Fruit fly (Drosophila melanogaster) whole organism, adult: ENCODE data around the gene Cyp9f2.

Experiments used
- CG5204 ChIP-seq: fragments of 200-800 bp; sonication (Bioruptor generic); optimal IDR thresholded peaks from 2 replicates; lab custom pipeline; 2016; ENCODE audit warnings: missing biosample characterization, missing genetic modification characterization
- CG7045 ChIP-seq: fragments of 200-800 bp; sonication (Bioruptor generic); optimal IDR thresholded peaks from 2 replicates; lab custom pipeline; 2017; ENCODE audit warnings: missing biosample characterization, mild to moderate bottlenecking, missing genetic modification characterization
- CG7101 ChIP-seq: fragments of 200-800 bp; sonication (Bioruptor generic); optimal IDR thresholded peaks from 2 replicates; lab custom pipeline; 2018; ENCODE audit warnings: missing biosample characterization, mild to moderate bottlenecking, missing genetic modification characterization, moderate library complexity
- Clk ChIP-seq: fragments of 200-800 bp; sonication (Bioruptor generic); optimal IDR thresholded peaks from 2 replicates; lab custom pipeline; 2017; ENCODE audit warnings: missing biosample characterization, missing genetic modification characterization
- Crg-1 ChIP-seq: fragments of 200-800 bp; sonication (Bioruptor generic); optimal IDR thresholded peaks from 2 replicates; lab custom pipeline; 2016; ENCODE audit warnings: missing biosample characterization, missing genetic modification characterization
- Hr96 ChIP-seq: fragments of 200-800 bp; sonication (Bioruptor generic); optimal IDR thresholded peaks from 2 replicates; lab custom pipeline; 2016; ENCODE audit warnings: missing biosample characterization, missing genetic modification characterization
- Mnt ChIP-seq: fragments of 200-800 bp; sonication (Bioruptor generic); optimal IDR thresholded peaks from 2 replicates; lab custom pipeline; 2016; ENCODE audit warnings: missing biosample characterization, mild to moderate bottlenecking, missing genetic modification characterization
- bab1 ChIP-seq: fragments of 200-800 bp; sonication (Bioruptor generic); optimal IDR thresholded peaks from 3 replicates; lab custom pipeline; 2019; ENCODE audit warnings: missing biosample characterization, mild to moderate bottlenecking, missing genetic modification characterization, moderate library complexity
- cnc ChIP-seq, 2 experiments: fragments of >200 bp; optimal IDR thresholded peaks; 2 replicates each; lab custom pipeline; 2017
- kay ChIP-seq: fragments of 200-800 bp; sonication (Bioruptor generic); peaks from one replicate; lab custom pipeline; 2016; ENCODE audit warnings: missing biosample characterization, missing genetic modification characterization, borderline replicate concordance
- ovo ChIP-seq: fragments of 200-800 bp; sonication (Bioruptor generic); optimal IDR thresholded peaks from 2 replicates; lab custom pipeline; 2016; ENCODE audit warnings: missing biosample characterization, missing genetic modification characterization
- tj ChIP-seq: fragments of 200-800 bp; sonication (Bioruptor generic); optimal IDR thresholded peaks from 3 replicates; lab custom pipeline; 2017; ENCODE audit warnings: missing biosample characterization, mild to moderate bottlenecking, missing genetic modification characterization, moderate library complexity
- toe ChIP-seq: fragments of 200-800 bp; sonication (Bioruptor generic); optimal IDR thresholded peaks from 2 replicates; lab custom pipeline; 2016; ENCODE audit warnings: missing biosample characterization, missing genetic modification characterization

dm6 chr3R:12451888-12452514, 46.2 kb upstream of the Cyp9f2 start, which contains the start of gene CG5509:
- TF ChIP-seq CG5204 (GFP tag; lab: Kevin White, UChicago) = no peak
- peak; percentile 66 for TF ChIP-seq tj (GFP tag; lab: Kevin White, UChicago)
- no peak for TF ChIP-seq Clk (GFP tag; lab: Kevin White, UChicago)
- TF ChIP-seq kay (GFP tag; lab: Kevin White, UChicago) = no peak
- TF ChIP-seq cnc (optimal IDR thresholded peaks at IDR 0.05; lab: Kevin White, UChicago) = no peak
- no peak for TF ChIP-seq Crg-1 (GFP tag; lab: Kevin White, UChicago)
- no peak for TF ChIP-seq CG7045 (GFP tag; lab: Kevin White, UChicago)
- TF ChIP-seq Mnt (GFP tag; lab: Kevin White, UChicago) = no peak
- TF ChIP-seq Hr96 (GFP tag; lab: Kevin White, UChicago) = no peak
- TF ChIP-seq CG7101 (tag; lab: Kevin White, UChicago) = no peak
- TF ChIP-seq bab1 (GFP tag; lab: Kevin White, UChicago) = no peak
- TF ChIP-seq toe (GFP tag; lab: Kevin White, UChicago) = no peak
- TF ChIP-seq ovo (GFP tag; lab: Kevin White, UChicago) = no peak
